Worm (Caenorhabditis elegans) whole organism, L4 larva: ENCODE measurements around the gene K10H10.5.

Experiments
- F10B5.3 ChIP-seq: sonication (generic microtip); optimal IDR thresholded peaks from 2 replicates; lab custom pipeline; 2016; ENCODE audit warnings: mild to moderate bottlenecking, missing genetic modification characterization, missing compliant biosample characterization
- F37D6.2 ChIP-seq: sonication (generic microtip); optimal IDR thresholded peaks from 2 replicates; lab custom pipeline; 2016; ENCODE audit warnings: mild to moderate bottlenecking, missing genetic modification characterization, missing compliant biosample characterization
- F44E2.7 ChIP-seq: fragments of 200-800 bp; sonication (Bioruptor generic); IDR thresholded peaks from 2 replicates; pipeline ENCODE4 v2.1.2; 2022; ENCODE audit warnings: missing genetic modification characterization, missing compliant biosample characterization
- Y105C5A.15 ChIP-seq: fragments of 200-800 bp; sonication (Bioruptor generic); IDR thresholded peaks from 2 replicates; pipeline ENCODE4 v1.3.6; 2022; ENCODE audit warnings: missing genetic modification characterization, missing compliant biosample characterization
- Y48G9A.11 ChIP-seq: fragments of 200-800 bp; sonication (Bioruptor generic); IDR thresholded peaks from 2 replicates; pipeline ENCODE4 v1.3.6; 2022; ENCODE audit warnings: missing genetic modification reagents, missing genetic modification characterization, missing compliant biosample characterization
- attf-4 ChIP-seq: sonication (generic microtip); optimal IDR thresholded peaks from 3 replicates; lab custom pipeline; 2017; ENCODE audit warnings: missing biosample characterization, missing genetic modification characterization
- ceh-32 ChIP-seq: sonication (generic microtip); optimal IDR thresholded peaks from 2 replicates; lab custom pipeline; 2016; ENCODE audit warnings: mild to moderate bottlenecking, missing genetic modification characterization, missing compliant biosample characterization; ENCODE audit not compliant: poor library complexity
- cey-2 ChIP-seq: sonication (generic microtip); optimal IDR thresholded peaks from 3 replicates; lab custom pipeline; 2017; ENCODE audit warnings: missing genetic modification characterization, mild to moderate bottlenecking, missing compliant biosample characterization, antibody characterized with exemption, borderline replicate concordance; ENCODE audit not compliant: insufficient read depth
- daf-8 ChIP-seq: fragments of 200-800 bp; sonication (Bioruptor generic); IDR thresholded peaks from 2 replicates; pipeline ENCODE4 v1.3.6; 2022; ENCODE audit warnings: missing genetic modification characterization, missing compliant biosample characterization
- dpl-1 ChIP-seq: fragments of 150-350 bp; optimal IDR thresholded peaks from 2 replicates; lab custom pipeline; 2014; ENCODE audit warnings: missing biosample characterization, missing genetic modification reagents, missing genetic modification characterization
- dve-1 ChIP-seq: sonication (generic microtip); optimal IDR thresholded peaks from 2 replicates; lab custom pipeline; 2017; ENCODE audit warnings: antibody characterized with exemption, mild to moderate bottlenecking, missing genetic modification characterization, missing compliant biosample characterization; ENCODE audit not compliant: insufficient read depth
- egl-43 ChIP-seq: fragments of 200-800 bp; sonication (Bioruptor generic); IDR thresholded peaks from 2 replicates; pipeline ENCODE4 v1.3.6; 2022; ENCODE audit warnings: missing genetic modification reagents, missing genetic modification characterization, missing compliant biosample characterization
- gei-8 ChIP-seq: fragments of 200-800 bp; sonication (Bioruptor generic); optimal IDR thresholded peaks from 2 replicates; lab custom pipeline; 2018; ENCODE audit warnings: mild to moderate bottlenecking, missing genetic modification characterization, missing compliant biosample characterization
- hlh-11 ChIP-seq: fragments of 200-800 bp; sonication (Bioruptor generic); optimal IDR thresholded peaks from 2 replicates; lab custom pipeline; 2018; ENCODE audit warnings: mild to moderate bottlenecking, missing genetic modification characterization, missing compliant biosample characterization
- lin-29 ChIP-seq: fragments of 200-800 bp; sonication (Bioruptor generic); IDR thresholded peaks from 2 replicates; pipeline ENCODE4 v1.3.6; 2022; ENCODE audit warnings: missing genetic modification reagents, missing genetic modification characterization, missing compliant biosample characterization
- lin-38 ChIP-seq: fragments of 200-800 bp; sonication (Bioruptor generic); IDR thresholded peaks from 2 replicates; pipeline ENCODE4 v1.3.6; 2022; ENCODE audit warnings: missing genetic modification reagents, missing genetic modification characterization, missing compliant biosample characterization
- lin-39 ChIP-seq: fragments of 150-350 bp; optimal IDR thresholded peaks from 2 replicates; lab custom pipeline; 2014; ENCODE audit warnings: missing biosample characterization, missing genetic modification reagents, missing genetic modification characterization
- lir-3 ChIP-seq: sonication (generic microtip); optimal IDR thresholded peaks from 2 replicates; lab custom pipeline; 2016; ENCODE audit warnings: mild to moderate bottlenecking, missing genetic modification characterization, missing compliant biosample characterization
- lsy-2 ChIP-seq, 2 experiments: fragments of 150-350 bp in 1 of 2; sonication (generic microtip) in 1 of 2; optimal IDR thresholded peaks; 2 replicates each; lab custom pipeline; 2014 to 2017; ENCODE audit warnings: missing biosample characterization in 2 of 2, missing genetic modification characterization in 2 of 2
- madf-9 ChIP-seq: fragments of 200-800 bp; sonication (Bioruptor generic); conservative IDR thresholded peaks from 2 replicates; pipeline ENCODE4 v1.3.6; 2022; ENCODE audit warnings: missing genetic modification reagents, missing genetic modification characterization, missing compliant biosample characterization
- mdt-29 ChIP-seq: fragments of 200-800 bp; sonication (Bioruptor generic); IDR thresholded peaks from 2 replicates; pipeline ENCODE4 v1.3.6; 2022; ENCODE audit warnings: missing genetic modification reagents, missing genetic modification characterization, missing compliant biosample characterization
- mep-1 ChIP-seq: fragments of 150-350 bp; sonication (generic microtip); optimal IDR thresholded peaks from 3 replicates; lab custom pipeline; 2014; ENCODE audit warnings: missing biosample characterization, missing genetic modification characterization
- mxl-2 ChIP-seq: fragments of 200-800 bp; sonication (Bioruptor generic); conservative IDR thresholded peaks from 2 replicates; pipeline ENCODE4 v1.3.6; 2022; ENCODE audit warnings: missing genetic modification reagents, missing genetic modification characterization, missing compliant biosample characterization
- mxl-3 ChIP-seq: fragments of 200-800 bp; sonication (Bioruptor generic); optimal IDR thresholded peaks from 2 replicates; lab custom pipeline; 2018; ENCODE audit warnings: mild to moderate bottlenecking, missing genetic modification characterization, missing compliant biosample characterization
- nhr-102 ChIP-seq: sonication (generic microtip); optimal IDR thresholded peaks from 2 replicates; lab custom pipeline; 2016; ENCODE audit warnings: mild to moderate bottlenecking, missing genetic modification characterization, moderate library complexity, missing compliant biosample characterization
- nhr-11 ChIP-seq: fragments of 150-350 bp; optimal IDR thresholded peaks from 2 replicates; lab custom pipeline; 2014; ENCODE audit warnings: missing biosample characterization, missing genetic modification characterization
- nhr-237 ChIP-seq: sonication (generic microtip); optimal IDR thresholded peaks from 2 replicates; lab custom pipeline; 2017; ENCODE audit warnings: missing biosample characterization, missing genetic modification characterization
- nhr-42 ChIP-seq: fragments of 200-800 bp; sonication (Bioruptor generic); IDR thresholded peaks from 2 replicates; pipeline ENCODE4 v1.3.6; 2022; ENCODE audit warnings: missing genetic modification characterization, missing compliant biosample characterization
- nhr-76 ChIP-seq: fragments of 150-350 bp; optimal IDR thresholded peaks from 2 replicates; lab custom pipeline; 2014; ENCODE audit warnings: missing biosample characterization, missing genetic modification characterization
- nhr-77 ChIP-seq: fragments of 150-350 bp; optimal IDR thresholded peaks from 2 replicates; lab custom pipeline; 2014; ENCODE audit warnings: missing biosample characterization, missing genetic modification characterization
- pha-4 ChIP-seq, 2 experiments: fragments of 150-350 bp in 1 of 2; fragments of 200-800 bp in 1 of 2; sonication (Bioruptor generic) in 1 of 2; IDR thresholded peaks in 1 of 2; optimal IDR thresholded peaks in 1 of 2; 2 replicates each; pipeline versions ENCODE4 v1.3.6 to Lab custom; 2014 to 2022; ENCODE audit warnings: missing genetic modification characterization in 2 of 2, missing genetic modification reagents in 2 of 2, missing biosample characterization in 1 of 2, missing compliant biosample characterization in 1 of 2
- rbr-2 ChIP-seq: sonication (generic microtip); optimal IDR thresholded peaks from 2 replicates; lab custom pipeline; 2016; ENCODE audit warnings: missing genotype, missing genetic modification characterization, missing compliant biosample characterization
- set-16 ChIP-seq: fragments of 200-800 bp; sonication (Bioruptor generic); IDR thresholded peaks from 2 replicates; pipeline ENCODE4 v1.3.6; 2022; ENCODE audit warnings: missing genetic modification reagents, missing genetic modification characterization, missing compliant biosample characterization
- snpc-1.2 ChIP-seq: fragments of 200-800 bp; sonication (Bioruptor generic); IDR thresholded peaks from 2 replicates; pipeline ENCODE4 v1.3.6; 2022; ENCODE audit warnings: missing genetic modification reagents, missing genetic modification characterization, missing compliant biosample characterization
- unc-39 ChIP-seq: sonication (generic microtip); optimal IDR thresholded peaks from 2 replicates; lab custom pipeline; 2017; ENCODE audit warnings: missing biosample characterization, missing genetic modification characterization
- unc-62 ChIP-seq, 3 experiments: fragments of 150-350 bp in 1 of 3; sonication (generic microtip); optimal IDR thresholded peaks in 2 of 3; peaks in 1 of 3; 1 replicate in 1 of 3; 2 replicates in 2 of 3; lab custom pipeline; 2014 to 2017; ENCODE audit warnings: missing biosample characterization in 3 of 3, missing genetic modification characterization in 3 of 3, missing genetic modification reagents in 3 of 3, missing genotype in 1 of 3
- vab-7 ChIP-seq: fragments of 200-800 bp; sonication (Bioruptor generic); IDR thresholded peaks from 2 replicates; pipeline ENCODE4 v1.3.6; 2022; ENCODE audit warnings: missing genetic modification reagents, missing genetic modification characterization, missing compliant biosample characterization
- ztf-11 ChIP-seq: fragments of 150-350 bp; optimal IDR thresholded peaks from 2 replicates; lab custom pipeline; 2014; ENCODE audit warnings: missing biosample characterization, missing genetic modification characterization

Gene K10H10.5

DNA sequence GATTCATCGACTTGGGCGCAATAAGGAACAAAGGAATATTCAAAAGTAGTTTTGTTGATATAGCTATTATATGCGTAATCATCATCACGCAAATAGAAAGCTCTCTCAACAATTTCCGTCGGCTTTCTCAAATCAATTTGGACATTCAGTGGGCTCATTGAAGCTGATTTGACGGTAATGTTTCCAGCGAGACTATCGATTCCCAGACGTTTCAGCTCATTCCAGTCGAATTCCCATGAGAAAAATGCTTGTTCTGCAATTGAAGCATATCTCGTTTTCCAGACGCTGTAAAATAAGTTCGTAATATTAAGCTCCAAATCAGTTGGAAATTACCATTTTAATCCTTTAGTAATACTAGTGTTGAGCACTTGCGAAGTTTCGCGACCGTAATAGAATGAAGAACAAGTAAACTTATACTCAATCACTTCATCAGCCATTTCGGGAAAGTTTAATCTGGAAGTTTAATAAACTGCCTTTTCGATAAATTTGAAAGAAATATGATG, 21.6 kb downstream of the K10H10.5 start, which contains the start of gene btb-20:
Gene btb-20, minus strand, starts transcription at position 453 of the 503 bp plus-strand sequence.
- no peak for TF ChIP-seq hlh-11 (tag; lab: Kevin White, UChicago)
- peak in 1 of 2 experiments; percentile 93 for TF ChIP-seq unc-62 (GFP tag; optimal IDR thresholded peaks at IDR 0.05 in 1 of 2; lab: Kevin White, UChicago)
- TF ChIP-seq unc-62 (tag; optimal IDR thresholded peaks at IDR 0.05; lab: Kevin White, UChicago), result no peak
- TF ChIP-seq nhr-76 (tag; lab: Kevin White, UChicago), result no peak
- TF ChIP-seq pha-4 (GFP tag; IDR thresholded peaks at IDR 0.05; lab: Robert Waterston, UW), result no peak
- TF ChIP-seq pha-4 (tag; optimal IDR thresholded peaks at IDR 0.05; lab: Kevin White, UChicago), result no peak

DNA sequence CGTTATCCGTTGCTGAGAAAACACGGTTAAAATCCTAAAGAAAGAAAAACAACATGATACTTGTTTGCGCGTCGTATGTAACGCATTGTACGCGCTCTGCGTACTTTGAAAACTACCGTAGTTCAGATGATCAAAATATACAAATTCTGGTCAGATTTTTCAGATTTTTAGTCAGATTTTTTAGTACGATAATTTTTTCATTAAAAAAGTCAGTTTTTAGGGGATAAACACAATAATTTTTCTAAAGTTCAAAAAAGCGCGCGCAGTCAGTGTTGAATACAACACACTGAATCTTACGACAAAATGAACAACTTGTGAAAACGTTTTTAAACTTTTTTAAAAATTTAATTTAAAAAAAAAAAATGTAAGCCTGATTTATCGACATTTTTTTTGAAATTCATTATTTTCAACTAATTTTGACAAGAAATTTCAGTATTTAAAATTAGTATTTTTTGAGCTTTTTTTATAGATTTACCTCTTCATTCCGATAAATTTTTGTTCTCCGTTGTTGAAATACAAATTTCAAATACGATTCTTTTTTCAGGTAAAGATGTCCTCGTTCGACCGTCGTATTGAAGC, 22.2 kb downstream of the K10H10.5 start, which contains the start of gene pot-2:
Gene pot-2, plus strand, starts transcription at position 529 of the 579 bp plus-strand sequence.
- TF ChIP-seq mep-1 (tag; lab: Kevin White, UChicago), result no peak

DNA sequence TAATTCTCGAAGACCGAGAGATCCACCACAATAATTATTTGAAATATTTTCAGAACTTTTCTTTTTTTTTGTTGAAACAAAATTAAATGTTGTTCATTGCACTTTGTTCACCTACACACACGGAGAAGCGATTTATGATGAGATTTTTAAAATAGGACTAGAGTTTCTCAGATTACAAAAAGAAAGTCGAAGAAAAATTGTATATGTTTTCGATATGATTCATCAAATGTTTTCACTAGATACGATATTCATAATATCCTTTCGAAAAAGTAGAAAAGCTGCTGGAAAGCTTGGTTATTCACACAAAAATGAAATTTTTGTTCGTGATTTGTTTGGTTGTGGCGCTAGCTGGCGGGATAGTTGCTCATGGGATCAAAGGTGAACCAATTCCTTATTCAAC, 23.5 kb downstream of the K10H10.5 start, which contains the start of gene F57C2.4:
Gene F57C2.4, plus strand, starts transcription at position 301 of the 400 bp plus-strand sequence.
- TF ChIP-seq hlh-11 (tag; lab: Kevin White, UChicago), result no peak
- TF ChIP-seq F37D6.2 (tag; lab: Kevin White, UChicago), result no peak
- TF ChIP-seq nhr-11 (tag; lab: Kevin White, UChicago), result no peak
- no peak for TF ChIP-seq lir-3 (tag; lab: Kevin White, UChicago)

- TF ChIP-seq unc-62 (GFP tag; optimal IDR thresholded peaks at IDR 0.05 in 1 of 2; lab: Kevin White, UChicago) (peak in 1 of 2 experiments; percentile 90), unc-62 (tag; optimal IDR thresholded peaks at IDR 0.05; lab: Kevin White, UChicago) (no peak), ceh-32 (tag; lab: Kevin White, UChicago) (no peak), unc-39 (tag; lab: Kevin White, UChicago) (no peak)
These were observed 25.6 kb downstream of the K10H10.5 start for ce11 chrII:14527104-14527503.

ce11 chrII:14528233-14528802, 26.8 kb downstream of the K10H10.5 start, which contains the start of the genes F57C2.5 and spat-1:
TSS of gene F57C2.5 (minus strand) at chrII:14528239.
TSS of gene spat-1 (plus strand) at chrII:14528752.
- TF ChIP-seq snpc-1.2 (GFP tag; lab: Robert Waterston, UW), result no peak
- TF ChIP-seq nhr-11 (tag; lab: Kevin White, UChicago), result peak; percentile 45
- peak; percentile 58 for TF ChIP-seq dve-1 (tag; lab: Kevin White, UChicago)
- no peak for TF ChIP-seq F10B5.3 (tag; lab: Kevin White, UChicago)
- TF ChIP-seq madf-9 (GFP tag; lab: Robert Waterston, UW), result no peak
- TF ChIP-seq attf-4 (tag; lab: Kevin White, UChicago), result no peak
- TF ChIP-seq nhr-76 (tag; lab: Kevin White, UChicago), result no peak
- no peak for TF ChIP-seq Y105C5A.15 (GFP tag; lab: Robert Waterston, UW)
- TF ChIP-seq unc-62 (GFP tag; optimal IDR thresholded peaks at IDR 0.05 in 1 of 2; lab: Kevin White, UChicago), result peak in 1 of 2 experiments; percentile 73
- TF ChIP-seq unc-62 (tag; optimal IDR thresholded peaks at IDR 0.05; lab: Kevin White, UChicago), result no peak
- TF ChIP-seq mxl-2 (GFP tag; lab: Robert Waterston, UW), result no peak
- no peak for TF ChIP-seq lin-39 (tag; lab: Kevin White, UChicago)
- peak; percentile 94 for TF ChIP-seq nhr-77 (tag; lab: Kevin White, UChicago)
- TF ChIP-seq lin-38 (GFP tag; lab: Robert Waterston, UW), result peak; percentile 54
- TF ChIP-seq mdt-29, result no peak
- no peak for TF ChIP-seq daf-8
- no peak for TF ChIP-seq cey-2
- no peak for TF ChIP-seq nhr-237
- no peak for TF ChIP-seq gei-8 (GFP tag; lab: Kevin White, UChicago)
- TF ChIP-seq lsy-2 (tag; optimal IDR thresholded peaks at IDR 0.05; lab: Kevin White, UChicago), result peak; percentile 86 to 98
- TF ChIP-seq F44E2.7, result no peak
- no peak for TF ChIP-seq lin-29
- no peak for TF ChIP-seq ztf-11 (tag; lab: Kevin White, UChicago)
- TF ChIP-seq mxl-3 (GFP tag; lab: Kevin White, UChicago), result no peak
- TF ChIP-seq Y48G9A.11 (GFP tag; lab: Robert Waterston, UW), result no peak
- TF ChIP-seq rbr-2 (tag; lab: Kevin White, UChicago), result peak; percentile 63
- TF ChIP-seq set-16, result no peak
- TF ChIP-seq dpl-1 (GFP tag; lab: Kevin White, UChicago), result peak; percentile 61
- peak; percentile 59; the same call in 1 of the 2 replicates for TF ChIP-seq vab-7 (GFP tag; lab: Robert Waterston, UW)
- no peak for TF ChIP-seq nhr-102 (tag; lab: Kevin White, UChicago)
- TF ChIP-seq nhr-42 (GFP tag; lab: Robert Waterston, UW), result no peak
- no peak for TF ChIP-seq egl-43 (GFP tag; lab: Robert Waterston, UW)
